Fruit fly (Drosophila melanogaster) whole organism, embryonic: ENCODE data around the gene Tengl1.

Source experiments
- Asciz ChIP-seq: fragments of 200-800 bp; sonication (Bioruptor generic); optimal IDR thresholded peaks from 2 replicates; lab custom pipeline; 2017; ENCODE audit warnings: missing biosample characterization, mild to moderate bottlenecking, missing genetic modification characterization, missing genetic modification reagents
- Atf-2 ChIP-seq: fragments of 200-800 bp; sonication (Bioruptor generic); optimal IDR thresholded peaks from 2 replicates; lab custom pipeline; 2016; ENCODE audit warnings: missing biosample characterization, missing genetic modification characterization
- B-H1 ChIP-seq: fragments of 200-800 bp; sonication (Bioruptor generic); IDR thresholded peaks from 3 replicates; pipeline ENCODE4 v1.3.6; 2022; ENCODE audit warnings: missing biosample characterization, missing genetic modification characterization
- Bdp1 ChIP-seq: fragments of 200-800 bp; sonication (Bioruptor generic); optimal IDR thresholded peaks from 3 replicates; lab custom pipeline; 2016; ENCODE audit warnings: missing biosample characterization, missing genetic modification characterization
- Bteb2 ChIP-seq: fragments of 200-800 bp; sonication (Bioruptor generic); optimal IDR thresholded peaks from 2 replicates; lab custom pipeline; 2016; ENCODE audit warnings: missing biosample characterization, missing genetic modification characterization
- CG10209 ChIP-seq: fragments of 200-800 bp; sonication (Bioruptor generic); optimal IDR thresholded peaks from 3 replicates; lab custom pipeline; 2017; ENCODE audit warnings: missing biosample characterization, mild to moderate bottlenecking, missing genetic modification characterization, missing genetic modification reagents
- CG12942 ChIP-seq: fragments of 200-800 bp; sonication (Bioruptor generic); optimal IDR thresholded peaks from 3 replicates; lab custom pipeline; 2016; ENCODE audit warnings: missing biosample characterization, missing genetic modification characterization
- CG13424 ChIP-seq: fragments of 200-800 bp; sonication (Bioruptor generic); optimal IDR thresholded peaks from 2 replicates; lab custom pipeline; 2019; ENCODE audit warnings: missing biosample characterization, mild to moderate bottlenecking, missing genetic modification characterization, moderate library complexity
- CG14860 ChIP-seq: fragments of 200-800 bp; sonication (Bioruptor generic); IDR thresholded peaks from 3 replicates; pipeline ENCODE4 v1.3.6; 2022; ENCODE audit warnings: missing biosample characterization, missing genetic modification characterization; ENCODE audit not compliant: partially characterized antibody
- CG15073 ChIP-seq: fragments of 200-800 bp; sonication (Bioruptor generic); optimal IDR thresholded peaks from 2 replicates; lab custom pipeline; 2016; ENCODE audit warnings: missing biosample characterization, missing genetic modification characterization
- CG16815 ChIP-seq: fragments of 200-800 bp; sonication (Bioruptor generic); optimal IDR thresholded peaks from 3 replicates; lab custom pipeline; 2017; ENCODE audit warnings: missing biosample characterization, mild to moderate bottlenecking, missing genetic modification characterization
- CG18262 ChIP-seq: fragments of 200-800 bp; optimal IDR thresholded peaks from 3 replicates; lab custom pipeline; 2019; ENCODE audit warnings: missing biosample characterization, mild to moderate bottlenecking, missing genetic modification characterization, moderate library complexity
- CG2889 ChIP-seq: fragments of 200-800 bp; sonication (Bioruptor generic); IDR thresholded peaks from 3 replicates; pipeline ENCODE4 v1.3.6; 2022; ENCODE audit warnings: missing biosample characterization, missing genetic modification characterization
- CG34422 ChIP-seq: fragments of 200-800 bp; sonication (Bioruptor generic); IDR thresholded peaks from 3 replicates; pipeline ENCODE4 v1.3.6; 2022; ENCODE audit warnings: missing biosample characterization, missing genetic modification characterization
- CG5245 ChIP-seq: fragments of 200-800 bp; sonication (Bioruptor generic); optimal IDR thresholded peaks from 3 replicates; lab custom pipeline; 2016; ENCODE audit warnings: missing biosample characterization, missing genetic modification characterization
- CG6254 ChIP-seq: fragments of 200-800 bp; sonication (Bioruptor generic); optimal IDR thresholded peaks from 3 replicates; lab custom pipeline; 2017; ENCODE audit warnings: mild to moderate bottlenecking, missing biosample characterization, missing genetic modification reagents, missing genetic modification characterization
- CG6689 ChIP-seq: fragments of 200-800 bp; sonication (Bioruptor generic); IDR thresholded peaks from 2 replicates; pipeline ENCODE4 v1.3.6; 2022; ENCODE audit warnings: missing biosample characterization, missing genetic modification characterization
- CG8089 ChIP-seq: fragments of 200-800 bp; sonication (Bioruptor generic); optimal IDR thresholded peaks from 3 replicates; lab custom pipeline; 2016; ENCODE audit warnings: missing biosample characterization, missing genetic modification characterization
- CG8478 ChIP-seq: fragments of >200 bp; optimal IDR thresholded peaks from 2 replicates; lab custom pipeline; 2018
- CG8765 ChIP-seq: fragments of 200-800 bp; sonication (Bioruptor generic); IDR thresholded peaks from 2 replicates; pipeline ENCODE4 v1.3.6; 2022; ENCODE audit warnings: missing biosample characterization, missing genetic modification characterization
- CG9727 ChIP-seq: fragments of 200-800 bp; sonication (Bioruptor generic); optimal IDR thresholded peaks from 3 replicates; lab custom pipeline; 2017; ENCODE audit warnings: missing biosample characterization, mild to moderate bottlenecking, missing genetic modification characterization
- Dad ChIP-seq: fragments of 200-800 bp; sonication (Bioruptor generic); optimal IDR thresholded peaks from 3 replicates; lab custom pipeline; 2016; ENCODE audit warnings: missing biosample characterization, missing genetic modification characterization
- Dip3 ChIP-seq: fragments of 200-800 bp; sonication (Bioruptor generic); optimal IDR thresholded peaks from 3 replicates; lab custom pipeline; 2016; ENCODE audit warnings: missing biosample characterization, missing genetic modification characterization
- Doc2 ChIP-seq: fragments of 200-800 bp; sonication (Bioruptor generic); IDR thresholded peaks from 2 replicates; pipeline ENCODE4 v1.3.6; 2022; ENCODE audit warnings: missing biosample characterization, missing genetic modification characterization
- Fer1 ChIP-seq: fragments of 200-800 bp; sonication (Bioruptor generic); optimal IDR thresholded peaks from 2 replicates; lab custom pipeline; 2017; ENCODE audit warnings: missing biosample characterization, mild to moderate bottlenecking, missing genetic modification characterization
- Gsc ChIP-seq: fragments of 200-800 bp; sonication (Bioruptor generic); IDR thresholded peaks from 2 replicates; pipeline ENCODE4 v1.3.6; 2022; ENCODE audit warnings: missing biosample characterization, missing genetic modification characterization
- Hand ChIP-seq: fragments of 200-800 bp; sonication (Bioruptor generic); optimal IDR thresholded peaks from 2 replicates; lab custom pipeline; 2017; ENCODE audit warnings: mild to moderate bottlenecking, missing biosample characterization, missing genetic modification reagents, missing genetic modification characterization
- Hr3 ChIP-seq: fragments of 200-800 bp; sonication (Bioruptor generic); optimal IDR thresholded peaks from 3 replicates; lab custom pipeline; 2016; ENCODE audit warnings: missing biosample characterization, missing genetic modification characterization
- Hr51 ChIP-seq, 2 experiments: fragments of 200-800 bp; sonication (Bioruptor generic); optimal IDR thresholded peaks; 2 replicates in 1 of 2; 3 replicates in 1 of 2; lab custom pipeline; 2016 to 2018; ENCODE audit warnings: missing biosample characterization in 2 of 2, missing genetic modification characterization in 2 of 2, mild to moderate bottlenecking in 1 of 2, moderate library complexity in 1 of 2
- Kr ChIP-seq: fragments of 200-800 bp; sonication (Bioruptor generic); optimal IDR thresholded peaks from 2 replicates; lab custom pipeline; 2017; ENCODE audit warnings: missing biosample characterization, mild to moderate bottlenecking, missing genetic modification characterization
- Taf1 ChIP-seq: fragments of 200-800 bp; sonication (Bioruptor generic); IDR thresholded peaks from 2 replicates; pipeline ENCODE4 v1.3.6; 2022; ENCODE audit warnings: missing biosample characterization, missing genetic modification characterization
- Xrp1 ChIP-seq: fragments of 200-800 bp; sonication (Bioruptor generic); IDR thresholded peaks from 2 replicates; pipeline ENCODE4 v1.3.6; 2022; ENCODE audit warnings: missing biosample characterization, missing genetic modification characterization
- ac ChIP-seq: fragments of 200-800 bp; sonication (Bioruptor generic); optimal IDR thresholded peaks from 3 replicates; lab custom pipeline; 2017; ENCODE audit warnings: missing biosample characterization, mild to moderate bottlenecking, missing genetic modification characterization
- ato ChIP-seq: fragments of 200-800 bp; sonication (Bioruptor generic); IDR thresholded peaks from 2 replicates; pipeline ENCODE4 v1.3.6; 2022; ENCODE audit warnings: missing biosample characterization, missing genetic modification characterization; ENCODE audit not compliant: partially characterized antibody
- bab2 ChIP-seq: fragments of 200-800 bp; sonication (Bioruptor generic); optimal IDR thresholded peaks from 2 replicates; lab custom pipeline; 2016; ENCODE audit warnings: missing biosample characterization, missing genetic modification characterization
- crol ChIP-seq: fragments of 200-800 bp; sonication (Bioruptor generic); IDR thresholded peaks from 2 replicates; pipeline ENCODE4 v1.3.6; 2022; ENCODE audit warnings: missing biosample characterization, missing genetic modification characterization
- danr ChIP-seq: fragments of 200-800 bp; sonication (Bioruptor generic); IDR thresholded peaks from 2 replicates; pipeline ENCODE4 v1.3.6; 2022; ENCODE audit warnings: missing biosample characterization, missing genetic modification characterization
- dmrt11E ChIP-seq: fragments of 200-800 bp; sonication (Bioruptor generic); optimal IDR thresholded peaks from 3 replicates; lab custom pipeline; 2018; ENCODE audit warnings: missing biosample characterization, mild to moderate bottlenecking, missing genetic modification characterization, moderate library complexity
- ems ChIP-seq: fragments of 200-800 bp; sonication (Bioruptor generic); optimal IDR thresholded peaks from 3 replicates; lab custom pipeline; 2016; ENCODE audit warnings: missing biosample characterization, missing genetic modification characterization
- en ChIP-seq: fragments of 200-800 bp; sonication (Bioruptor generic); optimal IDR thresholded peaks from 2 replicates; lab custom pipeline; 2016; ENCODE audit warnings: missing biosample characterization, missing genetic modification characterization
- org-1 ChIP-seq: fragments of 200-800 bp; sonication (Bioruptor generic); optimal IDR thresholded peaks from 2 replicates; lab custom pipeline; 2017; ENCODE audit warnings: missing biosample characterization, missing genetic modification characterization
- pho ChIP-seq: fragments of 200-800 bp; sonication (Bioruptor generic); optimal IDR thresholded peaks from 2 replicates; lab custom pipeline; 2016; ENCODE audit warnings: missing biosample characterization, missing genetic modification characterization
- pnt ChIP-seq: fragments of 200-800 bp; sonication (Bioruptor generic); optimal IDR thresholded peaks from 3 replicates; lab custom pipeline; 2016; ENCODE audit warnings: missing biosample characterization, missing genetic modification characterization
- prd ChIP-seq, 3 experiments: fragments of >200 bp in 2 of 3; fragments of 200-800 bp in 1 of 3; sonication (Bioruptor generic) in 1 of 3; optimal IDR thresholded peaks in 2 of 3; IDR thresholded peaks in 1 of 3; 2 replicates in 2 of 3; 3 replicates in 1 of 3; pipeline versions ENCODE4 v1.3.6 to Lab custom; 2017 to 2022; ENCODE audit warnings: missing biosample characterization in 1 of 3, missing genetic modification characterization in 1 of 3
- pros ChIP-seq: fragments of 200-800 bp; sonication (Bioruptor generic); optimal IDR thresholded peaks from 3 replicates; lab custom pipeline; 2019; ENCODE audit warnings: missing biosample characterization, mild to moderate bottlenecking, missing genetic modification characterization, moderate library complexity
- repo ChIP-seq: fragments of 200-800 bp; sonication (Bioruptor generic); optimal IDR thresholded peaks from 2 replicates; lab custom pipeline; 2016; ENCODE audit warnings: missing biosample characterization, missing genetic modification characterization
- scrt ChIP-seq: fragments of 200-800 bp; sonication (Bioruptor generic); optimal IDR thresholded peaks from 2 replicates; lab custom pipeline; 2018; ENCODE audit warnings: missing biosample characterization, mild to moderate bottlenecking, missing genetic modification characterization, moderate library complexity
- trh ChIP-seq: fragments of 200-800 bp; sonication (Bioruptor generic); optimal IDR thresholded peaks from 2 replicates; lab custom pipeline; 2016; ENCODE audit warnings: missing biosample characterization, missing genetic modification characterization
- yki ChIP-seq: fragments of >200 bp; optimal IDR thresholded peaks from 3 replicates; lab custom pipeline; 2018

Tengl1 gene

DNA sequence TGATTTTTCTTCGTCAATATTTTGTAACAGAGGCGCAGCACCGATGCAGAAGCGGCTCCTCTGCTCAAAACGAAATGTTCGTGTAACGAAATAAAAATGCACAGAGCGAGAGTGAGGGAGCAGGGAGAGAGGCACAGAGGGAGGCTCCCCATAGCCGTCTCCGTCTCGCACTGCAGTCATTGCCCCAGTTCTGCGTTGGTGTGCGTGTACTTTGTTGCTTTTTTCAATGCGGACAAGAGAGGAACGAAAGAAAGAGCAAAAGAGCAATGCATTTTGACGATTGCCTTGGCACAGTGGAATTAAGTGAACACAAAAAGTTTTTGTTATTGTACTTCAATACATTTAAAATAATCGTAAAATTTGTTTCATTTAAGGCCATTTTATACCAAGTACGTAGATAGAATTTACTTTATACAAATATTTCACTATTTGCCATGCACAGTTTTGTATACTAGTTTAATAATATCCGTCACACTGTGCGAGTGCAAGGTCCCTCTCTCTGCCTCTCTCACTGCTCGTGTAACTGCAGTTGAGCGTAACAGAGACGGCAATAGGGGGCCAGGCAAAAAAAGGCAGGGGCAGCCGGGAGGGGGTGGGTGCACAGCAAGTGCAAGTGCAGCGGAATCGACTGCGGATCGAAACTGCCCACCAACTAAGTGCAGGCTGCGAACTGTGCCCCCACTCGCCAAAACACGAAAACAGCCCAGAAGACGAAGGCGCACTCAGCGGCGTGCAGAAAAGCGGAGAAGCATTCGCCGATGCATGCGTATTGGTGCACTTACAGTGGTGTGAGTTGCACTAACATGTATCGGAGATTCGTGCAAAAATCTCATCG, 38.2 kb downstream of the Tengl1 start (continued):
- TF ChIP-seq CG8089 (peak; percentile 98), bab2 (GFP tag; lab: Kevin White, UChicago) (peak; percentile 98), ac (GFP tag; lab: Kevin White, UChicago) (peak; percentile 99), pros (GFP tag; lab: Kevin White, UChicago) (peak; percentile 77), CG9727 (GFP tag; lab: Kevin White, UChicago) (peak; percentile 100), trh (peak; percentile 97), Atf-2 (GFP tag; lab: Kevin White, UChicago) (peak; percentile 98), Bteb2 (GFP tag; lab: Kevin White, UChicago) (peak; percentile 93), prd (optimal IDR thresholded peaks at IDR 0.05; lab: Kevin White, UChicago) (no peak), prd (GFP tag; IDR thresholded peaks at IDR 0.05; lab: Robert Waterston, UW) (peak; percentile 99), CG8478 (peak; percentile 77), dmrt11E (tag; lab: Kevin White, UChicago) (peak; percentile 100), scrt (GFP tag; lab: Kevin White, UChicago) (peak; percentile 92), CG18262 (tag; lab: Kevin White, UChicago) (peak; percentile 100), CG16815 (GFP tag; lab: Kevin White, UChicago) (peak; percentile 98), CG14860 (peak; percentile 85), Kr (GFP tag; lab: Kevin White, UChicago) (peak; percentile 89), pnt (peak; percentile 98), CG2889 (GFP tag; lab: Robert Waterston, UW) (peak; percentile 94), Fer1 (GFP tag; lab: Kevin White, UChicago) (peak; percentile 92), Xrp1 (peak; percentile 100), CG12942 (GFP tag; lab: Kevin White, UChicago) (peak; percentile 98), Hr3 (GFP tag; lab: Kevin White, UChicago) (peak; percentile 98), CG8765 (GFP tag; lab: Robert Waterston, UW) (peak; percentile 99), Doc2 (peak; percentile 86), yki (lab: Kevin White, UChicago) (peak; percentile 62), pho (GFP tag; lab: Kevin White, UChicago) (peak; percentile 84), CG10209 (GFP tag; lab: Kevin White, UChicago) (peak; percentile 98), CG6254 (peak; percentile 98), Taf1 (GFP tag; lab: Robert Waterston, UW) (peak; percentile 80), en (peak; percentile 97), CG34422 (peak; percentile 99), Bdp1 (GFP tag; lab: Kevin White, UChicago) (peak; percentile 92), Hr51 (GFP tag; optimal IDR thresholded peaks at IDR 0.05; lab: Kevin White, UChicago) (peak; percentile 95 to 99), repo (peak; percentile 97), Dad (GFP tag; lab: Kevin White, UChicago) (peak; percentile 97), Dip3 (peak; percentile 38), Asciz (GFP tag; lab: Kevin White, UChicago) (peak; percentile 100), crol (GFP tag; lab: Robert Waterston, UW) (peak; percentile 98), danr (GFP tag; lab: Robert Waterston, UW) (peak; percentile 96), ato (GFP tag; lab: Robert Waterston, UW) (peak; percentile 21; the same call in 1 of the 2 replicates), Hand (GFP tag; lab: Kevin White, UChicago) (peak; percentile 77), CG6689 (GFP tag; lab: Robert Waterston, UW) (peak; percentile 99), ems (GFP tag; lab: Kevin White, UChicago) (peak; percentile 98), Gsc (GFP tag; lab: Robert Waterston, UW) (peak; percentile 98), CG5245 (GFP tag; lab: Kevin White, UChicago) (peak; percentile 99), CG15073 (GFP tag; lab: Kevin White, UChicago) (peak; percentile 90), B-H1 (GFP tag; lab: Robert Waterston, UW) (peak; percentile 98), org-1 (GFP tag; lab: Kevin White, UChicago) (peak; percentile 99), CG13424 (tag; lab: Kevin White, UChicago) (peak; percentile 99)
